Worm (Caenorhabditis elegans) whole organism, L4 larva: ENCODE results near the gene T05A7.13.

Experiments
- T20F7.1 ChIP-seq: fragments of 200-800 bp; sonication (Bioruptor generic); optimal IDR thresholded peaks from 2 replicates; lab custom pipeline; 2018; ENCODE audit warnings: mild to moderate bottlenecking, missing genetic modification characterization, missing compliant biosample characterization
- Y75B8A.6 ChIP-seq: fragments of 200-800 bp; sonication (Bioruptor generic); IDR thresholded peaks from 2 replicates; pipeline ENCODE4 v1.3.6; 2022; ENCODE audit warnings: missing genetic modification reagents, missing genetic modification characterization, missing compliant biosample characterization
- ZK546.5 ChIP-seq, 2 experiments: sonication (generic microtip); optimal IDR thresholded peaks; 2 replicates each; lab custom pipeline; 2017; ENCODE audit warnings: missing biosample characterization in 2 of 2, missing genetic modification characterization in 2 of 2
- ceh-28 ChIP-seq: fragments of 150-350 bp; optimal IDR thresholded peaks from 2 replicates; lab custom pipeline; 2014; ENCODE audit warnings: missing biosample characterization, missing genetic modification reagents, missing genetic modification characterization
- lsy-2 ChIP-seq, 2 experiments: fragments of 150-350 bp in 1 of 2; sonication (generic microtip) in 1 of 2; optimal IDR thresholded peaks; 2 replicates each; lab custom pipeline; 2014 to 2017; ENCODE audit warnings: missing biosample characterization in 2 of 2, missing genetic modification characterization in 2 of 2
- mes-2 ChIP-seq: sonication (generic microtip); optimal IDR thresholded peaks from 2 replicates; lab custom pipeline; 2016; ENCODE audit warnings: missing genotype, mild to moderate bottlenecking, missing genetic modification characterization, missing compliant biosample characterization; ENCODE audit not compliant: poor library complexity, severe bottlenecking
- nhr-111 ChIP-seq: fragments of 200-800 bp; sonication (Bioruptor generic); optimal IDR thresholded peaks from 2 replicates; lab custom pipeline; 2018; ENCODE audit warnings: mild to moderate bottlenecking, missing genetic modification characterization, missing compliant biosample characterization
- zip-2 ChIP-seq: fragments of 150-350 bp; optimal IDR thresholded peaks from 2 replicates; lab custom pipeline; 2014; ENCODE audit warnings: missing biosample characterization, missing genetic modification characterization

DNA sequence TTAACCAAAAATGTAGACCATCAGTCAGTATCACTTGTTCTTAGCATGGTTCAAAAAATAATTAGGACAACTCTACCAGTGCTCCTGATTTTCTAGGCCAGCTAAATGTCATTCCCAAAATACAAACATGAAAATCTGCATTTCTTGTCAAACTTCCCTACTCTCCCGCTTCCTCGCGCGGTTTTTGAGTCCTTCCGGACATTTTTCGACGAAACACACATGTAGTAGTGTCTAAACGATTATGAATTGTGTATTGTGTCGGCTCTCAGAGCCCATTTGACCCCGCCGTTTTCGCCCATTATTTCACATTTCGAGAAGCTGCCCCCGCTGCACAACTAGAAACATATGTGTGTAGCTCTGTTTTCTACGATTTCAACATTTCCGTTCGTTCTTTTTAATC is 34.6 kb downstream of the T05A7.13 start, which contains the start of gene F35D11.1:
- TF ChIP-seq Y75B8A.6 (GFP tag; lab: Robert Waterston, UW) (no peak), ceh-28 (tag; lab: Kevin White, UChicago) (no peak), lsy-2 (tag; optimal IDR thresholded peaks at IDR 0.05; lab: Kevin White, UChicago) (no peak), nhr-111 (GFP tag; lab: Kevin White, UChicago) (no peak), T20F7.1 (GFP tag; lab: Kevin White, UChicago) (no peak), ZK546.5 (tag; optimal IDR thresholded peaks at IDR 0.05; lab: Kevin White, UChicago) (no peak), mes-2 (tag; lab: Kevin White, UChicago) (no peak), zip-2 (tag; lab: Kevin White, UChicago) (no peak)
